Worm (Caenorhabditis elegans) whole organism, L1 larva: Measurements from ENCODE around the gene ekl-5.

Experiments used
- C04F5.9 ChIP-seq: sonication (generic microtip); optimal IDR thresholded peaks from 2 replicates; lab custom pipeline; 2016; ENCODE audit warnings: missing genetic modification characterization, missing compliant biosample characterization
- C34B4.2 ChIP-seq: sonication (generic microtip); optimal IDR thresholded peaks from 2 replicates; lab custom pipeline; 2017; ENCODE audit warnings: mild to moderate bottlenecking, missing genetic modification characterization, missing compliant biosample characterization
- F16B12.6 ChIP-seq: fragments of 150-350 bp; optimal IDR thresholded peaks from 2 replicates; lab custom pipeline; 2014; ENCODE audit warnings: missing biosample characterization, missing genetic modification characterization
- aha-1 ChIP-seq: fragments of 150-350 bp; optimal IDR thresholded peaks from 2 replicates; lab custom pipeline; 2014; ENCODE audit warnings: missing biosample characterization, missing genetic modification characterization
- blmp-1 ChIP-seq: fragments of 150-350 bp; optimal IDR thresholded peaks from 2 replicates; lab custom pipeline; 2014; ENCODE audit warnings: missing biosample characterization, missing genetic modification characterization
- ceh-8 ChIP-seq: fragments of 200-800 bp; sonication (Bioruptor generic); optimal IDR thresholded peaks from 2 replicates; lab custom pipeline; 2018; ENCODE audit warnings: mild to moderate bottlenecking, missing genetic modification characterization, moderate library complexity, missing compliant biosample characterization
- efl-1 ChIP-seq, 4 experiments: fragments of 150-350 bp; optimal IDR thresholded peaks in 3 of 4; peaks in 1 of 4; 1 replicate in 1 of 4; 2 replicates in 3 of 4; lab custom pipeline; 2014; ENCODE audit warnings: missing biosample characterization in 2 of 4, missing genetic modification characterization in 2 of 4, missing genetic modification reagents in 2 of 4
- efl-3 ChIP-seq: fragments of 200-800 bp; sonication (Bioruptor generic); optimal IDR thresholded peaks from 2 replicates; lab custom pipeline; 2018; ENCODE audit warnings: mild to moderate bottlenecking, missing genetic modification characterization, missing compliant biosample characterization
- elt-2 ChIP-seq: sonication (generic microtip); optimal IDR thresholded peaks from 2 replicates; lab custom pipeline; 2016; ENCODE audit warnings: missing genetic modification characterization, mild to moderate bottlenecking, inconsistent platforms, missing compliant biosample characterization, missing genetic modification reagents
- fkh-10 ChIP-seq: sonication (generic microtip); optimal IDR thresholded peaks from 2 replicates; lab custom pipeline; 2017; ENCODE audit warnings: missing biosample characterization, missing genetic modification reagents, missing genetic modification characterization
- fkh-8 ChIP-seq: sonication (generic microtip); optimal IDR thresholded peaks from 2 replicates; lab custom pipeline; 2016; ENCODE audit warnings: mild to moderate bottlenecking, missing genetic modification characterization, missing compliant biosample characterization
- grh-1 ChIP-seq: fragments of 200-800 bp; sonication (Bioruptor generic); IDR thresholded peaks from 2 replicates; pipeline ENCODE4 v1.3.6; 2022; ENCODE audit warnings: missing genetic modification reagents, missing genetic modification characterization, missing compliant biosample characterization
- hlh-17 ChIP-seq: fragments of 200-800 bp; sonication (Bioruptor generic); optimal IDR thresholded peaks from 2 replicates; lab custom pipeline; 2018; ENCODE audit warnings: missing genetic modification characterization, mild to moderate bottlenecking, missing compliant biosample characterization, moderate library complexity, borderline replicate concordance
- hlh-4 ChIP-seq: sonication (generic microtip); optimal IDR thresholded peaks from 2 replicates; lab custom pipeline; 2016; ENCODE audit warnings: mild to moderate bottlenecking, missing genetic modification characterization, missing compliant biosample characterization
- isw-1 ChIP-seq: fragments of 200-800 bp; sonication (Bioruptor generic); IDR thresholded peaks from 2 replicates; pipeline ENCODE4 v1.3.6; 2022; ENCODE audit warnings: missing genetic modification characterization, missing compliant biosample characterization
- jun-1 ChIP-seq: fragments of 150-350 bp; optimal IDR thresholded peaks from 2 replicates; lab custom pipeline; 2014; ENCODE audit warnings: missing biosample characterization, missing genetic modification reagents, missing genetic modification characterization
- lin-14 ChIP-seq: fragments of 200-800 bp; sonication (Bioruptor generic); optimal IDR thresholded peaks from 2 replicates; lab custom pipeline; 2018; ENCODE audit warnings: mild to moderate bottlenecking, missing genetic modification characterization, moderate library complexity, missing compliant biosample characterization
- lin-35 ChIP-seq, 2 experiments: fragments of 150-350 bp; optimal IDR thresholded peaks; 2 replicates each; lab custom pipeline; 2014; ENCODE audit warnings: missing biosample characterization in 2 of 2, missing genetic modification characterization in 2 of 2, missing genetic modification reagents in 2 of 2
- mdl-1 ChIP-seq, 2 experiments: fragments of 150-350 bp; optimal IDR thresholded peaks; 2 replicates each; lab custom pipeline; 2014 to 2017; ENCODE audit warnings: missing biosample characterization in 2 of 2, missing genetic modification characterization in 2 of 2, inconsistent platforms in 1 of 2
- mef-2 ChIP-seq: fragments of 150-350 bp; optimal IDR thresholded peaks from 2 replicates; lab custom pipeline; 2014; ENCODE audit warnings: missing biosample characterization, missing genetic modification characterization
- nhr-19 ChIP-seq: fragments of 200-800 bp; sonication (Bioruptor generic); conservative IDR thresholded peaks from 2 replicates; pipeline ENCODE4 v1.3.6; 2022; ENCODE audit warnings: missing genetic modification characterization, missing compliant biosample characterization
- nhr-47 ChIP-seq: sonication (generic microtip); optimal IDR thresholded peaks from 2 replicates; lab custom pipeline; 2016; ENCODE audit warnings: mild to moderate bottlenecking, missing genetic modification characterization, moderate library complexity, missing compliant biosample characterization
- nhr-76 ChIP-seq: sonication (generic microtip); optimal IDR thresholded peaks from 2 replicates; lab custom pipeline; 2017; ENCODE audit warnings: missing biosample characterization, missing genetic modification characterization
- nhr-77 ChIP-seq: fragments of 150-350 bp; optimal IDR thresholded peaks from 2 replicates; lab custom pipeline; 2014; ENCODE audit warnings: missing biosample characterization, missing genetic modification characterization
- nhr-85 ChIP-seq: sonication (generic microtip); peaks from one replicate; lab custom pipeline; 2016; ENCODE audit warnings: missing genetic modification characterization, inconsistent platforms, missing compliant biosample characterization
- nhr-90 ChIP-seq: sonication (generic microtip); optimal IDR thresholded peaks from 2 replicates; lab custom pipeline; 2016; ENCODE audit warnings: mild to moderate bottlenecking, missing genetic modification characterization, missing compliant biosample characterization; ENCODE audit not compliant: poor library complexity
- pax-3 ChIP-seq: fragments of 200-800 bp; sonication (Bioruptor generic); optimal IDR thresholded peaks from 2 replicates; lab custom pipeline; 2018; ENCODE audit warnings: mild to moderate bottlenecking, missing genetic modification characterization, moderate library complexity, missing compliant biosample characterization
- rnt-1 ChIP-seq: sonication (generic microtip); optimal IDR thresholded peaks from 2 replicates; lab custom pipeline; 2016; ENCODE audit warnings: mild to moderate bottlenecking, missing genetic modification characterization, moderate library complexity, missing compliant biosample characterization
- skn-1 ChIP-seq: fragments of 150-350 bp; optimal IDR thresholded peaks from 2 replicates; lab custom pipeline; 2014; ENCODE audit warnings: missing biosample characterization, missing genetic modification characterization
- snpc-4 ChIP-seq: fragments of 150-350 bp; optimal IDR thresholded peaks from 2 replicates; lab custom pipeline; 2014; ENCODE audit warnings: missing biosample characterization, missing genetic modification characterization
- snu-23 ChIP-seq: sonication (generic microtip); optimal IDR thresholded peaks from 2 replicates; lab custom pipeline; 2016; ENCODE audit warnings: missing genetic modification characterization, missing compliant biosample characterization
- sox-4 ChIP-seq: sonication (generic microtip); optimal IDR thresholded peaks from 2 replicates; lab custom pipeline; 2016; ENCODE audit warnings: missing genetic modification characterization, missing compliant biosample characterization
- sup-37 ChIP-seq: fragments of 200-800 bp; sonication (Bioruptor generic); optimal IDR thresholded peaks from 2 replicates; lab custom pipeline; 2018; ENCODE audit warnings: mild to moderate bottlenecking, missing genetic modification characterization, missing compliant biosample characterization
- unc-62 ChIP-seq: fragments of 150-350 bp; optimal IDR thresholded peaks from 2 replicates; lab custom pipeline; 2014; ENCODE audit warnings: missing biosample characterization, missing genetic modification reagents, missing genetic modification characterization
- zag-1 ChIP-seq: fragments of 150-350 bp; optimal IDR thresholded peaks from 2 replicates; lab custom pipeline; 2014; ENCODE audit warnings: missing biosample characterization, missing genetic modification characterization
- zip-4 ChIP-seq: fragments of 200-800 bp; sonication (Bioruptor generic); optimal IDR thresholded peaks from 2 replicates; lab custom pipeline; 2018; ENCODE audit warnings: mild to moderate bottlenecking, missing genetic modification characterization, moderate library complexity, missing compliant biosample characterization
- ztf-4 ChIP-seq: fragments of 150-350 bp; optimal IDR thresholded peaks from 2 replicates; lab custom pipeline; 2014; ENCODE audit warnings: missing biosample characterization, missing genetic modification characterization

ekl-5 gene

DNA sequence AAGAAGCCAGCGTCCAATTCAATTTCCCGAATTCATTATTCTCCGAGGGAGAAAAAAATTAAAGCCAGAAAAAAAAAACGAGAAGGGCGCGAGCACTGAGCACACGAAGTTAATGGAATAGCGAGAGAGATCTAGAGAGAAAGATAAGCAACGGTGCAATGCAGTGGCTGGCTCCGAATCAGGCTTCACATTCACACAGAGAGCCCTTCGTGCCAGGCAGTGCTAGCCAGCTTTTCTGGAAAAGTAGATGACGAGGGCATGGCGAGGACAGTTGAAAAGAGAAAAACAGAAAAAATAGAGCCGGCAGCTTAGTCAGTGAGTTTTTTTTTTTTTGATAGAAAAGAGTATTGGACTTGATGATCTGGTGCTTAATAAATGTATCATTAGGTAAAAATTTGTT is 3.3 kb downstream of the ekl-5 start (continued):
- peak; percentile 47 for TF ChIP-seq fkh-10 (GFP tag; lab: Kevin White, UChicago)
- TF ChIP-seq, all 84 proteins: peak for 10

DNA sequence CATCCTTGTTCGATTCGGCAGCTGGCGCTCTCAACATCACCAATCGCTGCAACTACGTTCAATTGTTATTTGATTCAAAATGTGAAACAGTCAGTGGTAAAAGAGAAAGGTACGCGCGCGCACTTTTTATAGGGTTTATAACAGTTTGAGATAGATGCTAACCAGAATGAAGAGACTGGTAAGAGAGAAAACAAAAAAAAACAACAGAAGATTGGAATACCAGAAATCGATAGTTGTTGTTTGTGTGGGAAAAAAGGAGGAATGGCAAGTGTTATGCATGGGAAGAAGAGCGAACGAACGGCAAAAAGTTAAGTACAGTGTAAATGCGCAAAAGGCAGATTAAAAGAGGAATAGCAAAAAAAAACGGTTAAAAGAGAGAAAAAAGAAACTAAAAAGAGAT is 7.1 kb downstream of the ekl-5 start, which contains the start of gene Y26E6A.3:
Gene Y26E6A.3 (minus strand): TSS at position 101 of the 400 bp plus-strand sequence.
- no peak for TF ChIP-seq ceh-8 (GFP tag; lab: Kevin White, UChicago)
- peak; percentile 44 for TF ChIP-seq blmp-1 (tag; lab: Kevin White, UChicago)
- TF ChIP-seq pax-3 = no peak

DNA sequence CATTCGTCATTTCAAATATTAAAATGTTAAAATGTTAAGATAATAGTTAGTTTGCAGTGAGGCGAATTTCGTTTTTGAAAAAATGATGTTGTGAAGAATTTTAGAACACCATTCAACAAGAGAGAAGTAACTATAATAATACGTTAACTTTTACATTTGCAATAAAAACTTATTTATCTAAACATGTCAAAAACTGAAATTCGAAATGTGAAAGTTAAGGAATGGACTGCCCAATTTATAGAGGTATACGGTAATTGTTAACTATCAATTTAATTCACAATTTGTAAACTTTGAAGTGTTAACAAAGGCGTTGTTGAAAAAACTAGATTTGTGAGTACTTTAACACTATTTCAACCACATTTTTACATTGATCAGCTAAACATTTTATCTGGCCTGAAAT is 13.2 kb downstream of the ekl-5 start:
- TF ChIP-seq snpc-4 = no peak
- no peak for TF ChIP-seq efl-1 (optimal IDR thresholded peaks at IDR 0.05; lab: Kevin White, UChicago)
- TF ChIP-seq efl-1 (GFP tag; optimal IDR thresholded peaks at IDR 0.05 in 1 of 2; lab: Kevin White, UChicago) = peak in 1 of 2 experiments; percentile 30

DNA sequence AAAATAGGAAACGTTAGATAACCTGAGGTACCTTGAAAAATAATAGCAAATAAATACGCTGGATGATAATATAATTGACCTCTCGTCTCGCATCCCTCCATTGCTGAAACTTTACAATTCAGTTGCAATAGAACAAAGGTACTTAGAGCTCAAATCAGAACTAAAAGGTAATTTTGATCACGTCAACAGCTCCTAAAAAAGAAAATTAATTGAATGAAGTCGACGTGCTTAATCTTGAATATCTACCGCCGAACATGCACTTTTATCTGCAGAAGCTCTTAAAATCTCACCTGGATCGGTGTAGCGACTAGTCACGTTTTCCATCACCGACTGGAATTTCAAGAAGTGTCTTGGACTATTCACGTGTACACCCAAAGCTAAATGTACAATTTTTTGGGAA is 13.6 kb downstream of the ekl-5 start, which contains the start of gene sra-39:
Gene sra-39 (minus strand): TSS at position 101 of the 400 bp plus-strand sequence.
- no peak for TF ChIP-seq pax-3
- peak; percentile 18 for TF ChIP-seq nhr-85 (tag; lab: Kevin White, UChicago)
- no peak for TF ChIP-seq F16B12.6 (tag; lab: Kevin White, UChicago)

DNA sequence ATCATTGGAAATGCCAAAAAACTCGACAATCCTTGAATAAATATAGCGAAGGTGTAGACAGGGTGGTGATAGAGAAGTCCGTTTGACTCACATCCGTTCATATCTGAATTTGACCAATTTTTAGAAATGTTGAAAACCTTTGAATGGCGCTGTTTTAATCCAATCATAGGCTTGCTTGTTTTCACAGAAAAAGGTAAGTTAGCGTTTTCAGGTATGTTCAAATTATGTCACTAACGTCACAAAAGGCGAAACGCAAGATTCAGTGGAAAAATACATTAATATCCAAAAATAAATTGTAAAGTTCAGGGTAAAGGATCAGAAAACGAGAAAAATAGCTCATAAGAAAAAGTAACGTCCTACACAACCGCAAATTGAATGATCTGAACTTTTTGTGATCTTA is 16.9 kb downstream of the ekl-5 start, which contains the start of gene sra-38:
Gene sra-38 (minus strand): TSS at position 101 of the 400 bp plus-strand sequence.
- TF ChIP-seq nhr-77 (tag; lab: Kevin White, UChicago) (no peak), snpc-4 (no peak), zag-1 (tag; lab: Kevin White, UChicago) (no peak), zip-4 (GFP tag; lab: Kevin White, UChicago) (no peak), snu-23 (GFP tag; lab: Kevin White, UChicago) (no peak), unc-62 (no peak), hlh-4 (tag; lab: Kevin White, UChicago) (no peak), mef-2 (no peak)
- TF ChIP-seq, all 84 proteins: peak for 0

DNA sequence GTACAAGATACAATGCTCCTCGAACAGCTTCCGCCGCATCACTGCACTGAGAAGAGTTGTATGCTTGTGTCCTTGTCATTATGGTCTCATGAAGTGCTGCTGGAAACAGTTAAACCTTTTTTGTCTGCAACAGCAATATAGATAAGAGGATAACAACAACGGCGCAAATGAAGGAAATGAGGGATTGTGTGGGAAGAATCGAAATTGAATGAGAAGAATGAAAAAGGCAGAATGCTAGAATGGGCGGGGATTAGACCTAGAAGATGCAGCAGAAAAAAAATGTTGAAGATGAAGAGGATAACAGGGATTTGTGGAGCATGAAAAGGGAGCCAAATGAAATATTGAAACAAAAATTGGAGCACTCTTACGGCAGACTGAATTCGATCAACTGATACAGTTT is 23.7 kb downstream of the ekl-5 start, which contains the start of gene sra-37:
Gene sra-37 (minus strand): TSS at position 101 of the 400 bp plus-strand sequence.
- no peak for TF ChIP-seq sox-4 (tag; lab: Kevin White, UChicago)

DNA sequence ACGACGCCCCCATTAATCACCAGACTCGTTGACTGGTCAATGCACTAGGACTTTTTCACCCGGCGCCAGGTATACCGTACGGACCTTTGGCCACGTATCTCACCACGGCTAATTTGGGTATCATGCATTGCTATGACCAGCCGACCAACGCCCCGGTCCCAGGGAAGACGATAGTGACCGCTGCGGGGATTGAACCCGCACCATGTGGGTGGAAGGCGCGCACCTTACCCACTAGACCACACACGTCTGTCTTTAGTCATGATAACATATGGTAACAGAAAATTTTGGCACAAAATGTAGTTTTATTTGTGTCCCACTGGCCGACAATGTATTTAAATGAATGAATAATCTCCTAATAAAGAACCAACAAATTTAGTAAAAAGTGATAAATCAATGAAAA is 30.8 kb downstream of the ekl-5 start:
- no peak for TF ChIP-seq isw-1
- peak; percentile 8 for TF ChIP-seq nhr-90
- 0 out of 2 replicates have a peak, but pooled peaks have one; percentile 5 for TF ChIP-seq grh-1 (GFP tag; lab: Robert Waterston, UW)
- peak; percentile 19 for TF ChIP-seq nhr-85 (tag; lab: Kevin White, UChicago)

DNA sequence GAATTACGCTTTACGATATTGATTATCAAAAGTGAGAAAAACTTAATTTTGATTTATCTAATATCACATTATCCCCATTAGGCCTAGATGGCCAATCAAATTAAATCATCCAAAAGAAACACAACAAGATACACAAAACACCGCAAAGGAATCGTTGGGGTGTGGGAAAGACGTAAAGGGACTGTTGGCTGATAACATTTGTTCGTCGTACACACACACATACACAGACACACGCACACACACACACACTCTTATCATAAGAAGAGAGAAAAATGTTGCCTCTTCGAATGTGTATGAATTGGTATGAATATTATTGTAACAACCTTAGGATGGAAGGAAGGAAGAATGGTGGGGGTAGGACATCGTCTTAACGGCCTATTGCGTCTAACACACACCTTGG is 31.8 kb downstream of the ekl-5 start:
- TF ChIP-seq lin-35 (GFP tag; optimal IDR thresholded peaks at IDR 0.05; lab: Kevin White, UChicago) (peak in 1 of 2 experiments; percentile 62), rnt-1 (tag; lab: Kevin White, UChicago) (no peak), aha-1 (tag; lab: Kevin White, UChicago) (no peak), nhr-85 (tag; lab: Kevin White, UChicago) (peak; percentile 68), efl-1 (optimal IDR thresholded peaks at IDR 0.05; lab: Kevin White, UChicago) (no peak), efl-1 (GFP tag; optimal IDR thresholded peaks at IDR 0.05 in 1 of 2; lab: Kevin White, UChicago) (peak in 1 of 2 experiments; percentile 81), snu-23 (GFP tag; lab: Kevin White, UChicago) (peak; percentile 21), nhr-90 (peak; percentile 11), lin-14 (GFP tag; lab: Kevin White, UChicago) (peak; percentile 60), skn-1 (tag; lab: Kevin White, UChicago) (no peak), ztf-4 (tag; lab: Kevin White, UChicago) (no peak), jun-1 (tag; lab: Kevin White, UChicago) (no peak), sup-37 (GFP tag; lab: Kevin White, UChicago) (no peak), C34B4.2 (tag; lab: Kevin White, UChicago) (no peak), nhr-19 (no peak), hlh-17 (GFP tag; lab: Kevin White, UChicago) (no peak), sox-4 (tag; lab: Kevin White, UChicago) (no peak), nhr-76 (tag; lab: Kevin White, UChicago) (no peak), elt-2 (tag; lab: Kevin White, UChicago) (peak; percentile 76), nhr-47 (tag; lab: Kevin White, UChicago) (no peak), isw-1 (no peak), efl-3 (GFP tag; lab: Kevin White, UChicago) (no peak), blmp-1 (tag; lab: Kevin White, UChicago) (peak; percentile 42), C04F5.9 (no peak), mdl-1 (tag; optimal IDR thresholded peaks at IDR 0.05; lab: Kevin White, UChicago) (no peak), fkh-8 (no peak)
